Worm (Caenorhabditis elegans) whole organism, midembryonic: Measurements from ENCODE around the gene gadr-3.

Experiments
- flt-1 ChIP-seq: fragments of 200-800 bp; sonication (Bioruptor generic); IDR thresholded peaks from 2 replicates; pipeline ENCODE4 v1.3.6; 2022; ENCODE audit warnings: missing genetic modification characterization, missing compliant biosample characterization
- ref-1 ChIP-seq: fragments of 200-800 bp; sonication (Bioruptor generic); conservative IDR thresholded peaks from 2 replicates; pipeline ENCODE4 v1.3.6; 2022; ENCODE audit warnings: missing genetic modification reagents, missing genetic modification characterization, missing compliant biosample characterization
- tab-1 ChIP-seq: fragments of 200-800 bp; sonication (Bioruptor generic); IDR thresholded peaks from 2 replicates; pipeline ENCODE4 v1.3.6; 2022; ENCODE audit warnings: missing genetic modification characterization, missing compliant biosample characterization
- ztf-29 ChIP-seq: fragments of 200-800 bp; sonication (Bioruptor generic); IDR thresholded peaks from 2 replicates; pipeline ENCODE4 v1.3.6; 2022; ENCODE audit warnings: missing genetic modification reagents, missing genetic modification characterization, missing compliant biosample characterization

DNA sequence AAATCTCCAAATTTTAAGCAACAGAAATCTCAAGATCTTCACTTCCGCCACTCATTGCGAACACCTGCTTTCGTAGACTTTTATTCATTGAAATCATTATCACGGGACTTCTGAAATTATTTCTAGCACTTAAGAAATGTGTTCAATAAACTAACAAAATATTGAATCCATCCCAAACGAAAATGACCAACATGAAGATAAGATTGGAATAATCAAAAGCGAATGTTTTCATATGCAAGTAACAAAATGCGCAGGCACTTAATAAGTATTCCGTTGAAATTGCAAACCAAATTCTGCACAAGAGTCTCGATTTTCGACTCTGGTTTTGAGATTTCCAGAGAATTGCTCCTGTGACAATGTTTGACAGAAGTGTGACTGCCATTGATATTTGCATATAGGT is 21.3 kb downstream of the gadr-3 start, which contains the start of gene srg-5:
- TF ChIP-seq ref-1 (GFP tag; lab: Robert Waterston, UW) (no peak), flt-1 (GFP tag; lab: Robert Waterston, UW) (no peak), tab-1 (GFP tag; lab: Robert Waterston, UW) (no peak), ztf-29 (GFP tag; lab: Robert Waterston, UW) (no peak)
